Worm (Caenorhabditis elegans) whole organism, mixed stage, embryonic: ENCODE data around the gene cyp-32B1.

ENCODE experiments used
- bed-3 ChIP-seq: fragments of 200-800 bp; sonication (Bioruptor generic); optimal IDR thresholded peaks from 3 replicates; lab custom pipeline; 2018; ENCODE audit warnings: mild to moderate bottlenecking, missing genetic modification characterization, moderate library complexity, missing compliant biosample characterization
- cnd-1 ChIP-seq: fragments of 200-800 bp; sonication (Bioruptor generic); optimal IDR thresholded peaks from 2 replicates; lab custom pipeline; 2018; ENCODE audit warnings: mild to moderate bottlenecking, missing genetic modification characterization, missing compliant biosample characterization
- elt-3 ChIP-seq: fragments of 150-350 bp; optimal IDR thresholded peaks from 2 replicates; lab custom pipeline; 2014; ENCODE audit warnings: missing biosample characterization, missing genetic modification characterization
- lin-13 ChIP-seq: fragments of 150-350 bp; optimal IDR thresholded peaks from 2 replicates; lab custom pipeline; 2014; ENCODE audit warnings: missing biosample characterization, missing genetic modification characterization
- lsy-2 ChIP-seq: fragments of 150-350 bp; optimal IDR thresholded peaks from 2 replicates; lab custom pipeline; 2014; ENCODE audit warnings: missing biosample characterization, missing genetic modification characterization
- nhr-12 ChIP-seq: fragments of 150-350 bp; optimal IDR thresholded peaks from 2 replicates; lab custom pipeline; 2014; ENCODE audit warnings: missing biosample characterization, missing genetic modification characterization
- nhr-237 ChIP-seq: fragments of 150-350 bp; optimal IDR thresholded peaks from 2 replicates; lab custom pipeline; 2014; ENCODE audit warnings: missing biosample characterization, missing genetic modification characterization
- unc-120 ChIP-seq: sonication (generic microtip); optimal IDR thresholded peaks from 2 replicates; lab custom pipeline; 2017; ENCODE audit warnings: missing genetic modification characterization, missing compliant biosample characterization; ENCODE audit not compliant: poor library complexity, severe bottlenecking
- unc-39 ChIP-seq: fragments of 150-350 bp; optimal IDR thresholded peaks from 2 replicates; lab custom pipeline; 2014; ENCODE audit warnings: missing biosample characterization, missing genetic modification characterization
- unc-62 ChIP-seq: fragments of 150-350 bp; optimal IDR thresholded peaks from 2 replicates; lab custom pipeline; 2014; ENCODE audit warnings: missing biosample characterization, missing genetic modification reagents, missing genetic modification characterization
- ztf-11 ChIP-seq: fragments of 150-350 bp; optimal IDR thresholded peaks from 2 replicates; lab custom pipeline; 2014; ENCODE audit warnings: missing biosample characterization, missing genetic modification characterization

DNA sequence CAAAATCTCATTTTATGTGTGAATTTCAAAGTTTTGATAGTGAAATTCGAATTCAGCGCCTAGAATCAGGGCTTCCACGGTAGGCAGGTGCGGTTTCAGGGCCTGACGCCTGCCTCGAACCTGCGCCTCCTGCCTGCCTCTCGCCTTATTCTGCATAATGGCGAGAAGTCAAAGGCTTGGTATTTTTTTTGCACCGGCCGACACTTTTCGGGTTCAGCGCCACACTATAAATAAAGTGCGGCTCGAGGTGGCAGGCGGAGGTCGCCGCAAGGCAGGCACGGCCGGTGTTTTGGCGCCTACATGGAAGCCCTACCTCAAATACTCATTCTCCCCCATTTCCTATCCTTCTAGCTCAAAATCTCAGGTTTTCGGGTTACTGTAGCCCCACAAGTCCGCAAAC is 813 bp downstream of the cyp-32B1 start:
- TF ChIP-seq lin-13 (tag; lab: Kevin White, UChicago), result no peak
- no peak for TF ChIP-seq nhr-237 (tag; lab: Kevin White, UChicago)
- TF ChIP-seq unc-62 (GFP tag; lab: Kevin White, UChicago), result no peak
- TF ChIP-seq bed-3 (GFP tag; lab: Kevin White, UChicago), result no peak
- TF ChIP-seq nhr-12 (tag; lab: Kevin White, UChicago), result no peak
- no peak for TF ChIP-seq elt-3
- TF ChIP-seq cnd-1 (tag; lab: Kevin White, UChicago), result no peak
- TF ChIP-seq lsy-2 (tag; lab: Kevin White, UChicago), result no peak
- TF ChIP-seq unc-120 (tag; lab: Kevin White, UChicago), result no peak
- no peak for TF ChIP-seq unc-39 (tag; lab: Kevin White, UChicago)
- no peak for TF ChIP-seq ztf-11
